Fruit fly (Drosophila melanogaster) whole organism, embryonic: Measurements from ENCODE around the gene Atat.

ENCODE experiments used
- CG12769 ChIP-seq: fragments of 200-800 bp; sonication (Bioruptor generic); optimal IDR thresholded peaks from 2 replicates; lab custom pipeline; 2019; ENCODE audit warnings: missing biosample characterization, mild to moderate bottlenecking, missing genetic modification characterization, moderate library complexity
- CG13287 ChIP-seq: fragments of 200-800 bp; sonication (Bioruptor generic); IDR thresholded peaks from 2 replicates; pipeline ENCODE4 v1.3.6; 2022; ENCODE audit warnings: missing biosample characterization, missing genetic modification characterization; ENCODE audit not compliant: partially characterized antibody
- CG13296 ChIP-seq: fragments of 200-800 bp; sonication (Bioruptor generic); optimal IDR thresholded peaks from 3 replicates; lab custom pipeline; 2018; ENCODE audit warnings: missing biosample characterization, mild to moderate bottlenecking, missing genetic modification characterization
- CG13894 ChIP-seq: fragments of 200-800 bp; sonication (Bioruptor generic); optimal IDR thresholded peaks from 3 replicates; lab custom pipeline; 2018; ENCODE audit warnings: missing biosample characterization, mild to moderate bottlenecking, missing genetic modification characterization, moderate library complexity
- CG14860 ChIP-seq: fragments of 200-800 bp; sonication (Bioruptor generic); IDR thresholded peaks from 3 replicates; pipeline ENCODE4 v1.3.6; 2022; ENCODE audit warnings: missing biosample characterization, missing genetic modification characterization; ENCODE audit not compliant: partially characterized antibody
- CG15479 ChIP-seq: fragments of 200-800 bp; sonication (Bioruptor generic); optimal IDR thresholded peaks from 3 replicates; lab custom pipeline; 2019; ENCODE audit warnings: missing biosample characterization, mild to moderate bottlenecking, missing genetic modification characterization, moderate library complexity
- CG15514 ChIP-seq: fragments of 200-800 bp; sonication (Bioruptor generic); optimal IDR thresholded peaks from 3 replicates; lab custom pipeline; 2017; ENCODE audit warnings: missing biosample characterization, missing genetic modification characterization, mild to moderate bottlenecking, moderate library complexity, missing genetic modification reagents
- CG1602 ChIP-seq: fragments of 200-800 bp; sonication (Bioruptor generic); optimal IDR thresholded peaks from 3 replicates; lab custom pipeline; 2016; ENCODE audit warnings: missing biosample characterization, missing genetic modification characterization
- CG17186 ChIP-seq: fragments of 200-800 bp; sonication (Bioruptor generic); optimal IDR thresholded peaks from 3 replicates; lab custom pipeline; 2017; ENCODE audit warnings: missing biosample characterization, missing genetic modification reagents, missing genetic modification characterization
- CG17328 ChIP-seq: fragments of 200-800 bp; sonication (Bioruptor generic); IDR thresholded peaks from 2 replicates; pipeline ENCODE4 v1.3.6; 2022; ENCODE audit warnings: missing biosample characterization, missing genetic modification characterization
- CG17568 ChIP-seq: fragments of 200-800 bp; sonication (Bioruptor generic); optimal IDR thresholded peaks from 2 replicates; lab custom pipeline; 2018; ENCODE audit warnings: missing biosample characterization, mild to moderate bottlenecking, missing genetic modification characterization, moderate library complexity
- CG1832 ChIP-seq: fragments of 200-800 bp; sonication (Bioruptor generic); optimal IDR thresholded peaks from 2 replicates; lab custom pipeline; 2017; ENCODE audit warnings: missing biosample characterization, mild to moderate bottlenecking, missing genetic modification characterization, inconsistent platforms
- CG2116 ChIP-seq: fragments of 200-800 bp; sonication (Bioruptor generic); optimal IDR thresholded peaks from 3 replicates; lab custom pipeline; 2018; ENCODE audit warnings: missing biosample characterization, mild to moderate bottlenecking, missing genetic modification characterization
- CG34224 ChIP-seq: fragments of 200-800 bp; sonication (Bioruptor generic); IDR thresholded peaks from 3 replicates; pipeline ENCODE4 v1.3.6; 2022; ENCODE audit warnings: missing biosample characterization, missing genetic modification characterization; ENCODE audit not compliant: partially characterized antibody
- CG4617 ChIP-seq: fragments of 200-800 bp; sonication (Bioruptor generic); optimal IDR thresholded peaks from 3 replicates; lab custom pipeline; 2016; ENCODE audit warnings: missing biosample characterization, missing genetic modification characterization, borderline replicate concordance
- CG6683 ChIP-seq: fragments of 200-800 bp; sonication (Bioruptor generic); optimal IDR thresholded peaks from 2 replicates; lab custom pipeline; 2017; ENCODE audit warnings: missing biosample characterization, mild to moderate bottlenecking, missing genetic modification characterization, missing genetic modification reagents
- CG8089 ChIP-seq: fragments of 200-800 bp; sonication (Bioruptor generic); optimal IDR thresholded peaks from 3 replicates; lab custom pipeline; 2016; ENCODE audit warnings: missing biosample characterization, missing genetic modification characterization
- Dll ChIP-seq: fragments of 200-800 bp; sonication (Bioruptor generic); IDR thresholded peaks from 4 replicates; pipeline ENCODE4 v1.3.6; 2022; ENCODE audit warnings: missing biosample characterization, missing genetic modification characterization; ENCODE audit not compliant: partially characterized antibody
- E2f2 ChIP-seq: fragments of 200-800 bp; sonication (Bioruptor generic); IDR thresholded peaks from 2 replicates; pipeline ENCODE4 v1.3.6; 2022; ENCODE audit warnings: missing biosample characterization, missing genetic modification characterization
- Ets97D ChIP-seq: fragments of 200-800 bp; sonication (Bioruptor generic); optimal IDR thresholded peaks from 3 replicates; lab custom pipeline; 2016; ENCODE audit warnings: missing biosample characterization, missing genetic modification characterization
- Myb ChIP-seq: fragments of 200-800 bp; sonication (Bioruptor generic); optimal IDR thresholded peaks from 2 replicates; lab custom pipeline; 2016; ENCODE audit warnings: missing biosample characterization, missing genetic modification characterization
- Neu2 ChIP-seq: fragments of 200-800 bp; sonication (Bioruptor generic); optimal IDR thresholded peaks from 3 replicates; lab custom pipeline; 2016; ENCODE audit warnings: missing biosample characterization, missing genetic modification characterization, borderline replicate concordance
- PHDP ChIP-seq: fragments of 200-800 bp; sonication (Bioruptor generic); optimal IDR thresholded peaks from 3 replicates; lab custom pipeline; 2018; ENCODE audit warnings: missing biosample characterization, mild to moderate bottlenecking, missing genetic modification characterization, moderate library complexity
- Sry-β ChIP-seq: fragments of 200-800 bp; sonication (Bioruptor generic); optimal IDR thresholded peaks from 2 replicates; lab custom pipeline; 2018; ENCODE audit warnings: missing biosample characterization, mild to moderate bottlenecking, missing genetic modification characterization, moderate library complexity
- YL-1 ChIP-seq: fragments of 200-800 bp; sonication (Bioruptor generic); optimal IDR thresholded peaks from 3 replicates; lab custom pipeline; 2017; ENCODE audit warnings: missing biosample characterization, mild to moderate bottlenecking, missing genetic modification characterization
- abd-A ChIP-seq: fragments of 200-800 bp; sonication (Bioruptor generic); optimal IDR thresholded peaks from 3 replicates; lab custom pipeline; 2019; ENCODE audit warnings: missing biosample characterization, mild to moderate bottlenecking, missing genetic modification characterization, moderate library complexity
- chinmo ChIP-seq: fragments of 200-800 bp; sonication (Bioruptor generic); IDR thresholded peaks from 4 replicates; pipeline ENCODE4 v1.3.6; 2022; ENCODE audit warnings: missing biosample characterization, missing genetic modification characterization; ENCODE audit not compliant: partially characterized antibody
- chm ChIP-seq: fragments of 200-800 bp; sonication (Bioruptor generic); IDR thresholded peaks from 2 replicates; pipeline ENCODE4 v1.3.6; 2022; ENCODE audit warnings: missing biosample characterization, missing genetic modification characterization
- crp ChIP-seq, 2 experiments: fragments of 200-800 bp; sonication (Bioruptor generic); optimal IDR thresholded peaks; 2 replicates in 1 of 2; 3 replicates in 1 of 2; lab custom pipeline; 2017; ENCODE audit warnings: missing biosample characterization in 2 of 2, missing genetic modification characterization in 2 of 2, mild to moderate bottlenecking in 1 of 2, moderate library complexity in 1 of 2
- dati ChIP-seq: fragments of 200-800 bp; sonication (Bioruptor generic); IDR thresholded peaks from 2 replicates; pipeline ENCODE4 v1.3.6; 2022; ENCODE audit warnings: missing biosample characterization, missing genetic modification characterization
- dm ChIP-seq: fragments of 200-800 bp; sonication (Bioruptor generic); optimal IDR thresholded peaks from 3 replicates; lab custom pipeline; 2016; ENCODE audit warnings: missing biosample characterization, missing genetic modification characterization
- dpn ChIP-seq, 2 experiments: fragments of 200-800 bp; sonication (Bioruptor generic); optimal IDR thresholded peaks; 3 replicates each; lab custom pipeline; 2016; ENCODE audit warnings: missing biosample characterization in 2 of 2, missing genetic modification characterization in 2 of 2
- fu2 ChIP-seq: fragments of 200-800 bp; sonication (Bioruptor generic); optimal IDR thresholded peaks from 2 replicates; lab custom pipeline; 2016; ENCODE audit warnings: missing biosample characterization, missing genetic modification characterization
- gem ChIP-seq: fragments of 200-800 bp; sonication (Bioruptor generic); optimal IDR thresholded peaks from 2 replicates; lab custom pipeline; 2019; ENCODE audit warnings: missing biosample characterization, mild to moderate bottlenecking, missing genetic modification characterization, moderate library complexity
- hb ChIP-seq: fragments of 200-800 bp; sonication (Bioruptor generic); IDR thresholded peaks from 3 replicates; pipeline ENCODE4 v1.3.6; 2022; ENCODE audit warnings: missing biosample characterization, missing genetic modification characterization; ENCODE audit not compliant: partially characterized antibody
- hkb ChIP-seq, 2 experiments: fragments of 200-800 bp in 1 of 2; fragments of >200 bp in 1 of 2; sonication (Bioruptor generic) in 1 of 2; IDR thresholded peaks in 1 of 2; optimal IDR thresholded peaks in 1 of 2; 2 replicates each; pipeline versions ENCODE4 v1.3.6 to Lab custom; 2017 to 2022; ENCODE audit warnings: missing biosample characterization in 1 of 2, missing genetic modification characterization in 1 of 2
- ind ChIP-seq: fragments of 200-800 bp; sonication (Bioruptor generic); optimal IDR thresholded peaks from 3 replicates; lab custom pipeline; 2016; ENCODE audit warnings: missing biosample characterization, missing genetic modification characterization
- mam ChIP-seq: fragments of 200-800 bp; sonication (Bioruptor generic); optimal IDR thresholded peaks from 3 replicates; lab custom pipeline; 2016; ENCODE audit warnings: missing biosample characterization, missing genetic modification characterization
- nmo ChIP-seq: fragments of 200-800 bp; sonication (Bioruptor generic); optimal IDR thresholded peaks from 2 replicates; lab custom pipeline; 2018; ENCODE audit warnings: missing biosample characterization, mild to moderate bottlenecking, missing genetic modification characterization, moderate library complexity
- otp ChIP-seq: fragments of 200-800 bp; sonication (Bioruptor generic); IDR thresholded peaks from 3 replicates; pipeline ENCODE4, ENCODE4 v1.3.6; 2022; ENCODE audit warnings: missing biosample characterization, missing genetic modification characterization
- pzg ChIP-seq: fragments of 200-800 bp; sonication (Bioruptor generic); optimal IDR thresholded peaks from 3 replicates; lab custom pipeline; 2018; ENCODE audit warnings: missing biosample characterization, mild to moderate bottlenecking, missing genetic modification characterization, moderate library complexity
- row ChIP-seq: fragments of 200-800 bp; sonication (Bioruptor generic); IDR thresholded peaks from 3 replicates; pipeline ENCODE4 v1.3.6; 2022; ENCODE audit warnings: missing biosample characterization, missing genetic modification characterization
- sens ChIP-seq: fragments of 200-800 bp; sonication (Bioruptor generic); peaks from one replicate; lab custom pipeline; 2016; ENCODE audit warnings: missing biosample characterization, missing genetic modification characterization
- sens-2 ChIP-seq: fragments of 200-800 bp; sonication (Bioruptor generic); IDR thresholded peaks from 2 replicates; pipeline ENCODE4 v1.3.6; 2022; ENCODE audit warnings: missing biosample characterization, missing genetic modification characterization
- sob ChIP-seq: fragments of 200-800 bp; sonication (Bioruptor generic); IDR thresholded peaks from 2 replicates; pipeline ENCODE4 v1.3.6; 2022; ENCODE audit warnings: missing biosample characterization, missing genetic modification characterization
- unc-4 ChIP-seq: fragments of 200-800 bp; sonication (Bioruptor generic); IDR thresholded peaks from 2 replicates; pipeline ENCODE4 v1.3.6; 2022; ENCODE audit warnings: missing biosample characterization, missing genetic modification characterization; ENCODE audit not compliant: partially characterized antibody
- z ChIP-seq: fragments of 200-800 bp; sonication (Bioruptor generic); IDR thresholded peaks from 3 replicates; pipeline ENCODE4 v1.3.6; 2022; ENCODE audit warnings: missing biosample characterization, missing genetic modification characterization

Gene Atat

dm6 chr3L:9455819-9456388 lies 29.3 kb upstream of the Atat start, which contains the start of the genes phol and CG3552 (continued):
- TF ChIP-seq hb (GFP tag; lab: Robert Waterston, UW) = peak; percentile 45; the same call in 1 of the 3 replicates
- peak in 1 of 2 experiments; percentile 0 for TF ChIP-seq crp (GFP tag; optimal IDR thresholded peaks at IDR 0.05; lab: Kevin White, UChicago)
- TF ChIP-seq Ets97D (GFP tag; lab: Kevin White, UChicago) = peak; percentile 41
- peak; percentile 3 for TF ChIP-seq hkb (optimal IDR thresholded peaks at IDR 0.05; lab: Kevin White, UChicago)
- TF ChIP-seq hkb (GFP tag; IDR thresholded peaks at IDR 0.05; lab: Robert Waterston, UW) = no peak
- TF ChIP-seq CG13287 = peak; percentile 31; the same call in 1 of the 2 replicates
- TF ChIP-seq CG6683 (GFP tag; lab: Kevin White, UChicago) = no peak
- no peak for TF ChIP-seq CG17328 (GFP tag; lab: Robert Waterston, UW)
- peak; percentile 57 for TF ChIP-seq pzg (GFP tag; lab: Kevin White, UChicago)
- no peak for TF ChIP-seq CG8089 (GFP tag; lab: Kevin White, UChicago)
- peak; percentile 13 for TF ChIP-seq mam (GFP tag; lab: Kevin White, UChicago)
- no peak for TF ChIP-seq z (GFP tag; lab: Robert Waterston, UW)
- TF ChIP-seq CG13894 = peak; percentile 22
- peak; percentile 79 for TF ChIP-seq YL-1
- TF ChIP-seq CG17568 (GFP tag; lab: Kevin White, UChicago) = no peak
- TF ChIP-seq dati (GFP tag; lab: Robert Waterston, UW) = no peak
- 0 out of 2 replicates have a peak, but pooled peaks have one; percentile 6 for TF ChIP-seq sob (GFP tag; lab: Robert Waterston, UW)
- TF ChIP-seq CG1602 (GFP tag; lab: Kevin White, UChicago) = no peak
- TF ChIP-seq CG14860 (GFP tag; lab: Robert Waterston, UW) = peak; percentile 52; the same call in 2 of the 3 replicates
- peak; percentile 52; the same call in 1 of the 4 replicates for TF ChIP-seq Dll (GFP tag; lab: Robert Waterston, UW)
- peak; percentile 64 for TF ChIP-seq sens (GFP tag; lab: Kevin White, UChicago)
- peak; percentile 9 for TF ChIP-seq CG13296 (GFP tag; lab: Kevin White, UChicago)
- peak; percentile 35; the same call in 1 of the 3 replicates for TF ChIP-seq row (GFP tag; lab: Robert Waterston, UW)
- TF ChIP-seq chm = no peak
- TF ChIP-seq PHDP (tag; lab: Kevin White, UChicago) = peak; percentile 7
- no peak for TF ChIP-seq otp (GFP tag; lab: Robert Waterston, UW)
- TF ChIP-seq CG1832 = no peak
- 0 out of 4 replicates have a peak, but pooled peaks have one; percentile 36 for TF ChIP-seq chinmo
- TF ChIP-seq Neu2 (GFP tag; lab: Kevin White, UChicago) = peak; percentile 17
- TF ChIP-seq unc-4 (GFP tag; lab: Robert Waterston, UW) = peak; percentile 43
- peak; percentile 25 for TF ChIP-seq Myb (GFP tag; lab: Kevin White, UChicago)
- peak; percentile 33 for TF ChIP-seq gem
- peak in 1 of 2 experiments; percentile 8 for TF ChIP-seq dpn (GFP tag; optimal IDR thresholded peaks at IDR 0.05; lab: Kevin White, UChicago)
- TF ChIP-seq Sry-β (GFP tag; lab: Kevin White, UChicago) = peak; percentile 42
- TF ChIP-seq CG12769 (tag; lab: Kevin White, UChicago) = peak; percentile 10
- peak; percentile 68 for TF ChIP-seq dm (GFP tag; lab: Kevin White, UChicago)
- TF ChIP-seq CG17186 (GFP tag; lab: Kevin White, UChicago) = peak; percentile 97
- peak; percentile 66 for TF ChIP-seq E2f2 (GFP tag; lab: Robert Waterston, UW)
- TF ChIP-seq sens-2 (GFP tag; lab: Robert Waterston, UW) = no peak
- peak; percentile 83 for TF ChIP-seq CG15479 (GFP tag; lab: Kevin White, UChicago)
- TF ChIP-seq nmo (GFP tag; lab: Kevin White, UChicago) = peak; percentile 30
- TF ChIP-seq CG2116 = peak; percentile 98
- TF ChIP-seq abd-A (tag; lab: Kevin White, UChicago) = peak; percentile 61
- TF ChIP-seq CG4617 (GFP tag; lab: Kevin White, UChicago) = peak; percentile 92
- TF ChIP-seq fu2 = peak; percentile 18
- 0 out of 3 replicates have a peak, but pooled peaks have one; percentile 41 for TF ChIP-seq CG34224 (GFP tag; lab: Robert Waterston, UW)
- peak; percentile 54 for TF ChIP-seq CG15514 (GFP tag; lab: Kevin White, UChicago)
- no peak for TF ChIP-seq ind
